Worm (Caenorhabditis elegans) whole organism, young adult: ENCODE measurements around the gene M163.21.
A peak's percentile ranks its signal among the peaks of the same experiment; 100 is the strongest.

Source experiments
- B0336.3 ChIP-seq: fragments of 200-800 bp; sonication (Bioruptor generic); IDR thresholded peaks from 2 replicates; pipeline ENCODE4 v1.3.6; 2022; ENCODE audit warnings: missing genetic modification characterization, missing compliant biosample characterization
- F23B12.7 ChIP-seq: sonication (generic microtip); optimal IDR thresholded peaks from 2 replicates; lab custom pipeline; 2017; ENCODE audit warnings: missing genetic modification characterization, mild to moderate bottlenecking, missing compliant biosample characterization, antibody characterized with exemption, moderate library complexity; ENCODE audit not compliant: insufficient read depth
- F33H1.4 ChIP-seq: fragments of 200-800 bp; sonication (Bioruptor generic); IDR thresholded peaks from 2 replicates; pipeline ENCODE4 v1.3.6; 2022; ENCODE audit warnings: missing genetic modification reagents, missing genetic modification characterization, missing compliant biosample characterization
- K11D2.4 ChIP-seq: fragments of 200-800 bp; sonication (Bioruptor generic); IDR thresholded peaks from 2 replicates; pipeline ENCODE4 v1.3.6; 2022; ENCODE audit warnings: missing genetic modification reagents, missing genetic modification characterization, missing compliant biosample characterization
- ZK185.1 ChIP-seq: sonication (generic microtip); optimal IDR thresholded peaks from 2 replicates; lab custom pipeline; 2016; ENCODE audit warnings: mild to moderate bottlenecking, missing genetic modification characterization, missing compliant biosample characterization; ENCODE audit not compliant: poor library complexity, severe bottlenecking
- akir-1 ChIP-seq: fragments of 200-800 bp; sonication (Bioruptor generic); optimal IDR thresholded peaks from 2 replicates; lab custom pipeline; 2018; ENCODE audit warnings: mild to moderate bottlenecking, missing genetic modification characterization, moderate library complexity, missing compliant biosample characterization
- ccch-3 ChIP-seq: fragments of 200-800 bp; sonication (Bioruptor generic); optimal IDR thresholded peaks from 2 replicates; lab custom pipeline; 2018; ENCODE audit warnings: mild to moderate bottlenecking, missing genetic modification characterization, missing compliant biosample characterization
- cebp-1 ChIP-seq, 2 experiments: fragments of 200-800 bp in 1 of 2; sonication (Bioruptor generic) in 1 of 2; sonication (generic microtip) in 1 of 2; IDR thresholded peaks in 1 of 2; optimal IDR thresholded peaks in 1 of 2; 2 replicates each; pipeline versions ENCODE4 v1.3.6 to Lab custom; 2017 to 2022; ENCODE audit warnings: missing compliant biosample characterization in 2 of 2, missing genetic modification characterization in 2 of 2, mild to moderate bottlenecking in 1 of 2, missing genetic modification reagents in 1 of 2, moderate library complexity in 1 of 2
- ceh-79 ChIP-seq: sonication (generic microtip); optimal IDR thresholded peaks from 2 replicates; lab custom pipeline; 2017; ENCODE audit warnings: mild to moderate bottlenecking, missing genetic modification characterization, missing compliant biosample characterization
- efl-1 ChIP-seq: fragments of 150-350 bp; optimal IDR thresholded peaks from 2 replicates; lab custom pipeline; 2014; ENCODE audit warnings: missing biosample characterization, missing genetic modification reagents, missing genetic modification characterization
- egl-18 ChIP-seq: fragments of 200-800 bp; sonication (Bioruptor generic); IDR thresholded peaks from 2 replicates; pipeline ENCODE4 v1.3.6; 2022; ENCODE audit warnings: missing genetic modification reagents, missing genetic modification characterization, missing compliant biosample characterization
- egrh-3 ChIP-seq: fragments of 200-800 bp; sonication (Bioruptor generic); IDR thresholded peaks from 2 replicates; pipeline ENCODE4 v1.3.6; 2022; ENCODE audit warnings: missing genetic modification reagents, missing genetic modification characterization, missing compliant biosample characterization
- ekl-4 ChIP-seq: fragments of 200-800 bp; sonication (Bioruptor generic); IDR thresholded peaks from 2 replicates; pipeline ENCODE4 v1.3.6; 2022; ENCODE audit warnings: missing genetic modification reagents, missing genetic modification characterization, missing compliant biosample characterization
- him-1 ChIP-seq: sonication (generic microtip); optimal IDR thresholded peaks from 2 replicates; lab custom pipeline; 2016; ENCODE audit warnings: missing genotype, missing genetic modification reagents, missing genetic modification characterization, missing compliant biosample characterization
- let-526 ChIP-seq: fragments of 200-800 bp; sonication (Bioruptor generic); IDR thresholded peaks from 2 replicates; pipeline ENCODE4 v1.3.6; 2022; ENCODE audit warnings: missing genetic modification reagents, missing genetic modification characterization, missing compliant biosample characterization
- lin-26 ChIP-seq: fragments of 200-800 bp; sonication (Bioruptor generic); IDR thresholded peaks from 2 replicates; pipeline ENCODE4 v1.3.6; 2022; ENCODE audit warnings: missing genetic modification reagents, missing genetic modification characterization, missing compliant biosample characterization
- lir-1 ChIP-seq: fragments of 200-800 bp; sonication (Bioruptor generic); conservative IDR thresholded peaks from 2 replicates; pipeline ENCODE4 v1.3.6; 2022; ENCODE audit warnings: missing genetic modification reagents, missing genetic modification characterization, missing compliant biosample characterization
- lsl-1 ChIP-seq: fragments of 200-800 bp; sonication (Bioruptor generic); optimal IDR thresholded peaks from 2 replicates; lab custom pipeline; 2018; ENCODE audit warnings: mild to moderate bottlenecking, missing genetic modification characterization, moderate library complexity, missing compliant biosample characterization
- madf-3 ChIP-seq: fragments of 200-800 bp; sonication (Bioruptor generic); IDR thresholded peaks from 2 replicates; pipeline ENCODE4 v1.3.6; 2022; ENCODE audit warnings: missing genetic modification reagents, missing genetic modification characterization, missing compliant biosample characterization
- madf-8 ChIP-seq: fragments of 200-800 bp; sonication (Bioruptor generic); conservative IDR thresholded peaks from 2 replicates; pipeline ENCODE4 v1.3.6; 2022; ENCODE audit warnings: missing genetic modification reagents, missing genetic modification characterization, missing compliant biosample characterization
- mcd-1 ChIP-seq: fragments of 200-800 bp; sonication (Bioruptor generic); IDR thresholded peaks from 2 replicates; pipeline ENCODE4 v1.3.6; 2022; ENCODE audit warnings: missing genetic modification reagents, missing genetic modification characterization, missing compliant biosample characterization
- mxl-1 ChIP-seq: sonication (generic microtip); optimal IDR thresholded peaks from 2 replicates; lab custom pipeline; 2016; ENCODE audit warnings: missing genetic modification characterization, missing compliant biosample characterization
- nfya-2 ChIP-seq: fragments of 200-800 bp; sonication (Bioruptor generic); IDR thresholded peaks from 2 replicates; pipeline ENCODE4 v1.3.6; 2022; ENCODE audit warnings: missing genetic modification reagents, missing genetic modification characterization, missing compliant biosample characterization
- nfyb-1 ChIP-seq: fragments of 200-800 bp; sonication (Bioruptor generic); IDR thresholded peaks from 2 replicates; pipeline ENCODE4 v1.3.6; 2022; ENCODE audit warnings: missing genetic modification reagents, missing genetic modification characterization, missing compliant biosample characterization
- nhr-179 ChIP-seq: sonication (generic microtip); optimal IDR thresholded peaks from 2 replicates; lab custom pipeline; 2016; ENCODE audit warnings: mild to moderate bottlenecking, missing genetic modification characterization, missing compliant biosample characterization
- pbrm-1 ChIP-seq: fragments of 200-800 bp; sonication (Bioruptor generic); IDR thresholded peaks from 2 replicates; pipeline ENCODE4 v1.3.6; 2022; ENCODE audit warnings: missing genetic modification reagents, missing genetic modification characterization, missing compliant biosample characterization
- repo-1 ChIP-seq: sonication (generic microtip); optimal IDR thresholded peaks from 2 replicates; lab custom pipeline; 2017; ENCODE audit warnings: mild to moderate bottlenecking, missing genetic modification characterization, missing compliant biosample characterization
- sdz-38 ChIP-seq: sonication (generic microtip); optimal IDR thresholded peaks from 2 replicates; lab custom pipeline; 2016; ENCODE audit warnings: missing genotype, missing genetic modification characterization, missing compliant biosample characterization
- snpc-4 ChIP-seq, 5 experiments: fragments of 150-350 bp in 1 of 5; sonication (generic microtip) in 4 of 5; optimal IDR thresholded peaks; 2 replicates each; lab custom pipeline; 2014 to 2018; ENCODE audit warnings: missing genetic modification characterization in 5 of 5, missing biosample characterization in 3 of 5, antibody characterized with exemption in 2 of 5, mild to moderate bottlenecking in 2 of 5, missing compliant biosample characterization in 2 of 5, missing genotype in 2 of 5, moderate library complexity in 2 of 5, missing genetic modification reagents in 1 of 5
- somi-1 ChIP-seq: fragments of 200-800 bp; sonication (Bioruptor generic); optimal IDR thresholded peaks from 2 replicates; lab custom pipeline; 2018; ENCODE audit warnings: mild to moderate bottlenecking, missing genetic modification characterization, missing compliant biosample characterization
- tlf-1 ChIP-seq: fragments of 200-800 bp; sonication (Bioruptor generic); optimal IDR thresholded peaks from 2 replicates; lab custom pipeline; 2018; ENCODE audit warnings: mild to moderate bottlenecking, missing genetic modification characterization, missing compliant biosample characterization
- zfh-2 ChIP-seq: fragments of 200-800 bp; sonication (Bioruptor generic); conservative IDR thresholded peaks from 2 replicates; pipeline ENCODE4 v1.3.6; 2022; ENCODE audit warnings: missing genetic modification reagents, missing genetic modification characterization, missing compliant biosample characterization
- ztf-25 ChIP-seq: fragments of 200-800 bp; sonication (Bioruptor generic); IDR thresholded peaks from 2 replicates; pipeline ENCODE4 v1.3.6; 2022; ENCODE audit warnings: missing genetic modification reagents, missing genetic modification characterization, missing compliant biosample characterization

Gene M163.21

DNA sequence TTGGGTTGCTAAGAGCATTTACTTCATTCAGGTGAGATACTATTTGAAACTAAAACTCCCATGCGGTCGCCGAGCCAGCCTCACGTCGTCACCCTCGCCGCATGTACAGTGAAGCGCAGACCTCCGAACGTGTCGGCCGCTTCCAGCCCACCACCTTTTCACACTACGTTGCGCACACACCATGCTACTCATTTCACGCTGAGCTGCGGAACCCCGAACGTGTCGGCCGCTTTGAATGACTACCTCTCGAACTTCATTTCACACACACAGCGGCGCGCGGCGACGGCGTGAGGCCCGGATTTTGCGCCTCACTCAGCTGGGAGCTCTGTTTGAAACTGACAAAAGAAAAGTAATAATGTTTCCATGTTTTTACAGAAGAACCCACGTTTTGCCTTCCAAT is 15.0 kb downstream of the M163.21 start:
- TF ChIP-seq snpc-4 (GFP tag; optimal IDR thresholded peaks at IDR 0.05; lab: Kevin White, UChicago) (no peak), snpc-4 (tag; optimal IDR thresholded peaks at IDR 0.05; lab: Kevin White, UChicago) (peak in 3 of 4 experiments; percentile 32 to 88 (median 82)), egrh-3 (GFP tag; lab: Robert Waterston, UW) (peak; percentile 50; the same call in 1 of the 2 replicates), mcd-1 (GFP tag; lab: Robert Waterston, UW) (no peak), zfh-2 (GFP tag; lab: Robert Waterston, UW) (peak; percentile 78)
- TF ChIP-seq, all 124 proteins: peak for 3

DNA sequence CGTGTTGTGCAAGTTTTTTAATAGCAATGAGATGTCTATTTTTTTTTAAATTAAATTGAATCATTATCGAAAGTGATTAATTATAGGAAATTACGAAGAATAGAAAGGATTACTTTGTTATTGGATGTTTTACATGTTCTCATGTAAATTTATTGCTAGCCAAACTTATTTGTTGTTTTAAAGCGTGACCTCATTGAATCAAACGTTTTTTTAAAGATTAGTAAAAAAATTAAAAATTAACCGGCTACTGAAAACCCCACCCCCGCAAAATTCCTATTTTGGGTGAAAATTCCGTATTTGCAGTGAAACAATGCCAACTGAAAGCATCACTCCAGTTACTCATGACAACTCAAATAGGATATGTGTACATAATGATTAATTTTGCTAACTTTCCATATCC is 18.2 kb downstream of the M163.21 start, which contains the start of gene M163.8:
Gene M163.8 (plus strand): TSS at position 301 of the 400 bp plus-strand sequence.
- TF ChIP-seq akir-1 (no peak), cebp-1 (GFP tag; IDR thresholded peaks at IDR 0.05; lab: Robert Waterston, UW) (no peak), cebp-1 (tag; optimal IDR thresholded peaks at IDR 0.05; lab: Kevin White, UChicago) (no peak), let-526 (GFP tag; lab: Robert Waterston, UW) (no peak), repo-1 (tag; lab: Kevin White, UChicago) (no peak), B0336.3 (GFP tag; lab: Robert Waterston, UW) (no peak), madf-3 (no peak), ceh-79 (tag; lab: Kevin White, UChicago) (no peak), sdz-38 (tag; lab: Kevin White, UChicago) (no peak), lsl-1 (GFP tag; lab: Kevin White, UChicago) (no peak), pbrm-1 (GFP tag; lab: Robert Waterston, UW) (no peak), F33H1.4 (GFP tag; lab: Robert Waterston, UW) (no peak), egrh-3 (GFP tag; lab: Robert Waterston, UW) (no peak), efl-1 (no peak)
- TF ChIP-seq, all 124 proteins: peak for 0

DNA sequence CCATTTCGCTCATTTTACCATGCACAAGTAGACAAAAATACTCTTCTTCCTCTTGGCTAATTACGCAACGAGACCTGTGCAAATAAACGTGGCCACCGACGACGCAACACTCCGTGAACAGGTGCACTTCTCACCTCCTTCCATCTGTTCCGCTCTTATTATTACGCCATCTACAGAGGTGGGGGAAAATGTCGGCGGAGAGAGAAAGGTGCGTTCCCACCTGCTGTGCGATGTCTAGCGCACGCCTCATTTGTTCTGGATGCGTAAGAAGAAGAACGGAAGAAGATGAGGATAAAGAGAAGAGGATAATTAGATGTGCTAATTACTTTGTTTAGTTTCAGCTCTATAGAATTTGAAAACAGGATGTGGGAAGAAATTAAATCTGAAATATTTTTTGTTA is 19.9 kb downstream of the M163.21 start:
- TF ChIP-seq ccch-3 (GFP tag; lab: Kevin White, UChicago) (no peak), madf-8 (GFP tag; lab: Robert Waterston, UW) (no peak), nfyb-1 (GFP tag; lab: Robert Waterston, UW) (no peak), ZK185.1 (tag; lab: Kevin White, UChicago) (no peak), lin-26 (GFP tag; lab: Robert Waterston, UW) (no peak), lir-1 (no peak), him-1 (no peak), ztf-25 (GFP tag; lab: Robert Waterston, UW) (no peak), mxl-1 (tag; lab: Kevin White, UChicago) (no peak), ekl-4 (no peak), tlf-1 (GFP tag; lab: Kevin White, UChicago) (no peak), F23B12.7 (no peak), nhr-179 (tag; lab: Kevin White, UChicago) (no peak), nfya-2 (GFP tag; lab: Robert Waterston, UW) (no peak), egl-18 (no peak), somi-1 (GFP tag; lab: Kevin White, UChicago) (no peak)

DNA sequence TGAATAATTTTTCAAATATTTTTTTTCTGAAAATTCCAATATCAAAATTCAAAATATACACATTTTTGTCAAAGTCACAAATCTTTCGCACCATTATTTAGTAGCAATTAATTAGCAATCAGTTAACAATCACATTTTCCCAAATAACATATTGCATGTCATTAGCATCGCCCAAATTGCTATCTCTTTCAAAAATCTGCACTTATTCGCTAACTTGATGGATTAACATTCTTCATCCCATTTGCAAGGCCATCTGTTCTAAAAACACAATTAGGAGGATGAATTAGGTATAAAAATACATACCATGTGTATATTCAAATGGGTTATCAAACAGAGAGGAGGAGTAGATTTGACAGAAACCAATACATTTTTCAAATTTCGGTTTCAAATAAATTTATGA is 20.7 kb downstream of the M163.21 start:
- TF ChIP-seq tlf-1 (GFP tag; lab: Kevin White, UChicago) (no peak), K11D2.4 (no peak)
